Fruit fly (Drosophila melanogaster) whole organism, embryonic: ENCODE measurements around the gene upd1.

ENCODE experiments used
- Ada2b ChIP-seq: fragments of 200-800 bp; sonication (Bioruptor generic); IDR thresholded peaks from 2 replicates; pipeline ENCODE4 v1.3.6; 2022; ENCODE audit warnings: missing biosample characterization, missing genetic modification characterization
- Awh ChIP-seq: fragments of 200-800 bp; sonication (Bioruptor generic); IDR thresholded peaks from 2 replicates; pipeline ENCODE4, ENCODE4 v1.3.6; 2022; ENCODE audit warnings: missing biosample characterization, missing genetic modification characterization
- BtbVII ChIP-seq: fragments of 200-800 bp; sonication (Bioruptor generic); optimal IDR thresholded peaks from 3 replicates; lab custom pipeline; 2017; ENCODE audit warnings: missing biosample characterization, mild to moderate bottlenecking, missing genetic modification characterization
- CG10959 ChIP-seq: fragments of 200-800 bp; sonication (Bioruptor generic); IDR thresholded peaks from 2 replicates; pipeline ENCODE4 v1.3.6; 2022; ENCODE audit warnings: missing biosample characterization, missing genetic modification characterization
- CG10979 ChIP-seq: fragments of 200-800 bp; sonication (Bioruptor generic); optimal IDR thresholded peaks from 2 replicates; lab custom pipeline; 2018; ENCODE audit warnings: missing biosample characterization, mild to moderate bottlenecking, missing genetic modification characterization, moderate library complexity
- CG12071 ChIP-seq: fragments of 200-800 bp; sonication (Bioruptor generic); optimal IDR thresholded peaks from 3 replicates; lab custom pipeline; 2018; ENCODE audit warnings: missing biosample characterization, mild to moderate bottlenecking, missing genetic modification characterization
- CG15479 ChIP-seq: fragments of 200-800 bp; sonication (Bioruptor generic); optimal IDR thresholded peaks from 3 replicates; lab custom pipeline; 2019; ENCODE audit warnings: missing biosample characterization, mild to moderate bottlenecking, missing genetic modification characterization, moderate library complexity
- CG17359 ChIP-seq: fragments of 200-800 bp; sonication (Bioruptor generic); optimal IDR thresholded peaks from 3 replicates; lab custom pipeline; 2018; ENCODE audit warnings: missing biosample characterization, mild to moderate bottlenecking, missing genetic modification characterization, moderate library complexity
- CG1832 ChIP-seq: fragments of 200-800 bp; sonication (Bioruptor generic); optimal IDR thresholded peaks from 2 replicates; lab custom pipeline; 2017; ENCODE audit warnings: missing biosample characterization, mild to moderate bottlenecking, missing genetic modification characterization, inconsistent platforms
- CG3163 ChIP-seq: fragments of 200-800 bp; sonication (Bioruptor generic); optimal IDR thresholded peaks from 3 replicates; lab custom pipeline; 2016; ENCODE audit warnings: missing biosample characterization, missing genetic modification characterization
- CG42726 ChIP-seq: fragments of 200-800 bp; sonication (Bioruptor generic); IDR thresholded peaks from 2 replicates; pipeline ENCODE4 v1.3.6; 2022; ENCODE audit warnings: missing biosample characterization, missing genetic modification characterization; ENCODE audit not compliant: partially characterized antibody
- CG6654 ChIP-seq: fragments of 200-800 bp; sonication (Bioruptor generic); optimal IDR thresholded peaks from 2 replicates; lab custom pipeline; 2017; ENCODE audit warnings: missing biosample characterization, mild to moderate bottlenecking, missing genetic modification characterization
- CG8359 ChIP-seq: fragments of 200-800 bp; sonication (Bioruptor generic); optimal IDR thresholded peaks from 2 replicates; lab custom pipeline; 2017; ENCODE audit warnings: missing biosample characterization, mild to moderate bottlenecking, missing genetic modification characterization, borderline replicate concordance
- CG9876 ChIP-seq: fragments of 200-800 bp; sonication (Bioruptor generic); optimal IDR thresholded peaks from 2 replicates; lab custom pipeline; 2016; ENCODE audit warnings: missing biosample characterization, missing genetic modification characterization
- CkIIα-i1 ChIP-seq: fragments of 200-800 bp; sonication (Bioruptor generic); IDR thresholded peaks from 2 replicates; pipeline ENCODE4 v1.3.6; 2022; ENCODE audit warnings: missing biosample characterization, missing genetic modification characterization
- Dp ChIP-seq: fragments of 200-800 bp; sonication (Bioruptor generic); optimal IDR thresholded peaks from 2 replicates; lab custom pipeline; 2018; ENCODE audit warnings: missing biosample characterization, mild to moderate bottlenecking, missing genetic modification characterization, moderate library complexity
- NFAT ChIP-seq: fragments of 200-800 bp; sonication (Bioruptor generic); IDR thresholded peaks from 2 replicates; pipeline ENCODE4 v1.3.6; 2022; ENCODE audit warnings: missing biosample characterization, missing genetic modification characterization
- NK7.1 ChIP-seq: fragments of 200-800 bp; sonication (Bioruptor generic); optimal IDR thresholded peaks from 3 replicates; lab custom pipeline; 2016; ENCODE audit warnings: missing biosample characterization, missing genetic modification characterization
- abd-A ChIP-seq: fragments of 200-800 bp; sonication (Bioruptor generic); optimal IDR thresholded peaks from 3 replicates; lab custom pipeline; 2019; ENCODE audit warnings: missing biosample characterization, mild to moderate bottlenecking, missing genetic modification characterization, moderate library complexity
- ac ChIP-seq: fragments of 200-800 bp; sonication (Bioruptor generic); optimal IDR thresholded peaks from 3 replicates; lab custom pipeline; 2017; ENCODE audit warnings: missing biosample characterization, mild to moderate bottlenecking, missing genetic modification characterization
- cas ChIP-seq: fragments of 200-800 bp; sonication (Bioruptor generic); IDR thresholded peaks from 2 replicates; pipeline ENCODE4 v1.3.6; 2022; ENCODE audit warnings: missing biosample characterization, missing genetic modification characterization
- cato ChIP-seq: fragments of 200-800 bp; sonication (Bioruptor generic); optimal IDR thresholded peaks from 2 replicates; lab custom pipeline; 2016; ENCODE audit warnings: missing biosample characterization, missing genetic modification characterization, borderline replicate concordance
- ci ChIP-seq: fragments of 200-800 bp; sonication (Bioruptor generic); IDR thresholded peaks from 3 replicates; pipeline ENCODE4 v1.3.6; 2022; ENCODE audit warnings: missing biosample characterization, missing genetic modification characterization
- corto ChIP-seq: fragments of 200-800 bp; sonication (Bioruptor generic); optimal IDR thresholded peaks from 2 replicates; lab custom pipeline; 2016; ENCODE audit warnings: missing biosample characterization, mild to moderate bottlenecking, missing genetic modification characterization, moderate library complexity
- crol ChIP-seq: fragments of 200-800 bp; sonication (Bioruptor generic); IDR thresholded peaks from 2 replicates; pipeline ENCODE4 v1.3.6; 2022; ENCODE audit warnings: missing biosample characterization, missing genetic modification characterization
- ems ChIP-seq: fragments of 200-800 bp; sonication (Bioruptor generic); optimal IDR thresholded peaks from 3 replicates; lab custom pipeline; 2016; ENCODE audit warnings: missing biosample characterization, missing genetic modification characterization
- esg ChIP-seq: fragments of 200-800 bp; sonication (Bioruptor generic); conservative IDR thresholded peaks from 2 replicates; pipeline ENCODE4 v1.3.6; 2022; ENCODE audit warnings: missing biosample characterization, missing genetic modification characterization
- gcm ChIP-seq: fragments of 200-800 bp; sonication (Bioruptor generic); optimal IDR thresholded peaks from 2 replicates; lab custom pipeline; 2019; ENCODE audit warnings: missing biosample characterization, mild to moderate bottlenecking, missing genetic modification characterization, moderate library complexity
- gfzf ChIP-seq: fragments of 200-800 bp; sonication (Bioruptor generic); optimal IDR thresholded peaks from 2 replicates; lab custom pipeline; 2016; ENCODE audit warnings: missing biosample characterization, mild to moderate bottlenecking, missing genetic modification characterization, moderate library complexity
- grn ChIP-seq: fragments of 200-800 bp; sonication (Bioruptor generic); optimal IDR thresholded peaks from 3 replicates; lab custom pipeline; 2017; ENCODE audit warnings: missing biosample characterization, missing genetic modification characterization
- gsb ChIP-seq: fragments of 200-800 bp; sonication (Bioruptor generic); IDR thresholded peaks from 2 replicates; pipeline ENCODE4 v1.3.6; 2022; ENCODE audit warnings: missing biosample characterization, missing genetic modification characterization
- ham ChIP-seq: fragments of 200-800 bp; sonication (Bioruptor generic); IDR thresholded peaks from 2 replicates; pipeline ENCODE4 v1.3.6; 2022; ENCODE audit warnings: missing biosample characterization, missing genetic modification characterization
- hbn ChIP-seq: fragments of 200-800 bp; sonication (Bioruptor generic); IDR thresholded peaks from 2 replicates; pipeline ENCODE4 v1.3.6; 2022; ENCODE audit warnings: missing biosample characterization, missing genetic modification characterization; ENCODE audit not compliant: partially characterized antibody
- kni ChIP-seq: fragments of 200-800 bp; sonication (Bioruptor generic); optimal IDR thresholded peaks from 3 replicates; lab custom pipeline; 2017; ENCODE audit warnings: mild to moderate bottlenecking, missing biosample characterization, missing genetic modification reagents, missing genetic modification characterization
- knrl ChIP-seq: fragments of 200-800 bp; sonication (Bioruptor generic); IDR thresholded peaks from 3 replicates; pipeline ENCODE4 v1.3.6; 2022; ENCODE audit warnings: missing biosample characterization, missing genetic modification characterization; ENCODE audit not compliant: partially characterized antibody
- lab ChIP-seq: fragments of 200-800 bp; sonication (Bioruptor generic); optimal IDR thresholded peaks from 3 replicates; lab custom pipeline; 2017; ENCODE audit warnings: missing biosample characterization, missing genetic modification characterization, mild to moderate bottlenecking, moderate library complexity, missing genetic modification reagents
- luna ChIP-seq: fragments of 200-800 bp; sonication (Bioruptor generic); optimal IDR thresholded peaks from 2 replicates; lab custom pipeline; 2016; ENCODE audit warnings: missing biosample characterization, missing genetic modification characterization
- mam ChIP-seq: fragments of 200-800 bp; sonication (Bioruptor generic); optimal IDR thresholded peaks from 3 replicates; lab custom pipeline; 2016; ENCODE audit warnings: missing biosample characterization, missing genetic modification characterization
- pnt ChIP-seq: fragments of 200-800 bp; sonication (Bioruptor generic); optimal IDR thresholded peaks from 3 replicates; lab custom pipeline; 2016; ENCODE audit warnings: missing biosample characterization, missing genetic modification characterization
- sc ChIP-seq, 3 experiments: fragments of >200 bp in 2 of 3; fragments of 200-800 bp in 1 of 3; sonication (Bioruptor generic) in 1 of 3; optimal IDR thresholded peaks; 2 replicates in 2 of 3; 3 replicates in 1 of 3; lab custom pipeline; 2017; ENCODE audit warnings: mild to moderate bottlenecking in 1 of 3, missing biosample characterization in 1 of 3, missing genetic modification characterization in 1 of 3, missing genetic modification reagents in 1 of 3
- trem ChIP-seq: fragments of 200-800 bp; optimal IDR thresholded peaks from 3 replicates; lab custom pipeline; 2019; ENCODE audit warnings: missing biosample characterization, mild to moderate bottlenecking, missing genetic modification characterization, moderate library complexity
- ttk ChIP-seq: fragments of 200-800 bp; sonication (Bioruptor generic); IDR thresholded peaks from 2 replicates; pipeline ENCODE4 v2.1.2; 2022; ENCODE audit warnings: missing biosample characterization, missing genetic modification characterization
- tx ChIP-seq: fragments of 200-800 bp; sonication (Bioruptor generic); optimal IDR thresholded peaks from 2 replicates; lab custom pipeline; 2016; ENCODE audit warnings: missing biosample characterization, missing genetic modification characterization
- vnd ChIP-seq: fragments of 200-800 bp; sonication (Bioruptor generic); IDR thresholded peaks from 3 replicates; pipeline ENCODE4 v1.3.6; 2022; ENCODE audit warnings: missing biosample characterization, missing genetic modification characterization; ENCODE audit not compliant: partially characterized antibody
- wek ChIP-seq: fragments of 200-800 bp; sonication (Bioruptor generic); optimal IDR thresholded peaks from 3 replicates; lab custom pipeline; 2018; ENCODE audit warnings: missing biosample characterization, mild to moderate bottlenecking, missing genetic modification characterization, moderate library complexity
- wor ChIP-seq: fragments of 200-800 bp; sonication (Bioruptor generic); IDR thresholded peaks from 2 replicates; pipeline ENCODE4 v1.3.6; 2022; ENCODE audit warnings: missing biosample characterization, missing genetic modification characterization
- zen2 ChIP-seq: fragments of 200-800 bp; sonication (Bioruptor generic); IDR thresholded peaks from 3 replicates; pipeline ENCODE4 v1.3.6; 2022; ENCODE audit warnings: missing biosample characterization, missing genetic modification characterization; ENCODE audit not compliant: partially characterized antibody
- zf30C ChIP-seq: fragments of 200-800 bp; sonication (Bioruptor generic); optimal IDR thresholded peaks from 3 replicates; lab custom pipeline; 2018; ENCODE audit warnings: missing biosample characterization, mild to moderate bottlenecking, missing genetic modification characterization

Gene upd1

DNA sequence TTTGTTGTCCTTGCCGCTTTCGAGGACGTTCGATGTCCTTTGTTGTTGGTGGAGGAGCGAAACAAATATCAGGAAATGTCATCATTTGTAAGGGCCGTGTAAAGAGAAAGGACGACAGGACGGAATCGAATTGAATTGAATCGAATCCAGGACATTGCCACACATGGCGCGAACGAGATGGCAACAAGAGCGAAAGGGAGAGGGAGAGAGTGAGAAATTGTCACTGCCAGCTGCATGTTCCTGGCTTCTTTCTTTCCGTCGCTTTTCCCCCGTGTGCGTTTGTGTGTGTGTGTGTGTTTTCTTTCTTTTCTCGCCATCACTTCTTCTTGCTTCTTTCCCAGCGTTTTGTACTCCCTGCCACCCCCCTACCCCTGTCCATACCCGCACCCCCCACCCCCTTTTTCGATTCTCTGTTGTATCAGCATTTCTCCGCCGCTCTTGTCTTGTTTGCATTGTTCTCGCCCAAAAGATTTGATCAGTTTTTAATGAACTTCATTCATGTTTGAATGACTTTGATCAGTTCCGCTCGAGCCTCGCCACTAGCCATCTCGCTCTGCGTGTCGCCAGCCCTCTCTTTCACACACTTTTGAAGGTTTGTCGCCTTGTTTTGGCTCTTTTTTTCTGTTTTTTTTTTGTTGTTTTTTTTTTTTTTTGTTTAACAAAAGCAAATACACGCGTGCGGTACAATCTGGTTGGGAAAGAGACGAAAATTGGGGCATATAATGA, 11.0 kb downstream of the upd1 start (continued):
- TF ChIP-seq luna (GFP tag; lab: Kevin White, UChicago): no peak
- TF ChIP-seq lab (GFP tag; lab: Kevin White, UChicago): no peak
- no peak for TF ChIP-seq zen2 (GFP tag; lab: Robert Waterston, UW)
- TF ChIP-seq ham: no peak
- no peak for TF ChIP-seq ci (GFP tag; lab: Robert Waterston, UW)
- TF ChIP-seq CG9876 (GFP tag; lab: Kevin White, UChicago): no peak
- TF ChIP-seq crol (GFP tag; lab: Robert Waterston, UW): peak; percentile 92
- no peak for TF ChIP-seq tx (GFP tag; lab: Kevin White, UChicago)
- TF ChIP-seq cas: no peak
- TF ChIP-seq CG1832 (GFP tag; lab: Kevin White, UChicago): peak; percentile 71
- no peak for TF ChIP-seq BtbVII (GFP tag; lab: Kevin White, UChicago)
- TF ChIP-seq kni: peak; percentile 18
- no peak for TF ChIP-seq corto (GFP tag; lab: Kevin White, UChicago)
- no peak for TF ChIP-seq CkIIα-i1 (GFP tag; lab: Robert Waterston, UW)
- peak; percentile 59 for TF ChIP-seq grn (GFP tag; lab: Kevin White, UChicago)
- TF ChIP-seq cato (GFP tag; lab: Kevin White, UChicago): no peak
- TF ChIP-seq abd-A: no peak

dm6 chrX:18294031-18294430, 15.1 kb downstream of the upd1 start:
- no peak for TF ChIP-seq CG8359 (GFP tag; lab: Kevin White, UChicago)
- TF ChIP-seq CG17359: peak; percentile 73
- peak; percentile 88 for TF ChIP-seq ttk (GFP tag; lab: Robert Waterston, UW)
- TF ChIP-seq CG42726 (GFP tag; lab: Robert Waterston, UW): no peak
- no peak for TF ChIP-seq ac (GFP tag; lab: Kevin White, UChicago)
- TF ChIP-seq CG10959 (GFP tag; lab: Robert Waterston, UW): peak; percentile 57
- no peak for TF ChIP-seq CG6654 (GFP tag; lab: Kevin White, UChicago)
- peak; percentile 66 for TF ChIP-seq wor
- TF ChIP-seq CG10979 (tag; lab: Kevin White, UChicago): peak; percentile 44
- TF ChIP-seq pnt: peak; percentile 23
- peak; percentile 40 for TF ChIP-seq CG12071 (GFP tag; lab: Kevin White, UChicago)
- TF ChIP-seq trem (tag; lab: Kevin White, UChicago): no peak
- TF ChIP-seq Ada2b (GFP tag; lab: Robert Waterston, UW): peak; percentile 82
- no peak for TF ChIP-seq sc (optimal IDR thresholded peaks at IDR 0.05; lab: Kevin White, UChicago)
- no peak for TF ChIP-seq sc (GFP tag; optimal IDR thresholded peaks at IDR 0.05; lab: Kevin White, UChicago)
- TF ChIP-seq zf30C (GFP tag; lab: Kevin White, UChicago): no peak
- TF ChIP-seq mam (GFP tag; lab: Kevin White, UChicago): peak; percentile 62
- TF ChIP-seq hbn (GFP tag; lab: Robert Waterston, UW): no peak
- peak; percentile 73 for TF ChIP-seq esg (GFP tag; lab: Robert Waterston, UW)
- TF ChIP-seq Dp (GFP tag; lab: Kevin White, UChicago): no peak
- TF ChIP-seq NFAT (GFP tag; lab: Robert Waterston, UW): peak; percentile 75
- no peak for TF ChIP-seq vnd (GFP tag; lab: Robert Waterston, UW)
- TF ChIP-seq gsb (GFP tag; lab: Robert Waterston, UW): peak; percentile 68
- no peak for TF ChIP-seq knrl
- no peak for TF ChIP-seq CG15479 (GFP tag; lab: Kevin White, UChicago)
- no peak for TF ChIP-seq grn (GFP tag; lab: Kevin White, UChicago)
- TF ChIP-seq gcm: peak; percentile 38
- peak; percentile 14 for TF ChIP-seq NK7.1
- no peak for TF ChIP-seq wek
- peak; percentile 65; the same call in 1 of the 2 replicates for TF ChIP-seq Awh (GFP tag; lab: Robert Waterston, UW)
- peak; percentile 31 for TF ChIP-seq ems (GFP tag; lab: Kevin White, UChicago)
- TF ChIP-seq CG3163 (GFP tag; lab: Kevin White, UChicago): peak; percentile 23
- no peak for TF ChIP-seq gfzf (GFP tag; lab: Kevin White, UChicago)
